Worm (Caenorhabditis elegans) whole organism, mixed stage, embryonic: Measurements from ENCODE around the gene pei-1.

ENCODE experiments used
- M03D4.4 ChIP-seq: sonication (generic microtip); optimal IDR thresholded peaks from 2 replicates; lab custom pipeline; 2017; ENCODE audit warnings: mild to moderate bottlenecking, missing genetic modification characterization, missing compliant biosample characterization
- bed-3 ChIP-seq: fragments of 200-800 bp; sonication (Bioruptor generic); optimal IDR thresholded peaks from 3 replicates; lab custom pipeline; 2018; ENCODE audit warnings: mild to moderate bottlenecking, missing genetic modification characterization, moderate library complexity, missing compliant biosample characterization
- ceh-39 ChIP-seq: fragments of 150-350 bp; optimal IDR thresholded peaks from 2 replicates; lab custom pipeline; 2014; ENCODE audit warnings: missing biosample characterization, missing genetic modification characterization
- ceh-43 ChIP-seq: fragments of 200-800 bp; sonication (Bioruptor generic); optimal IDR thresholded peaks from 2 replicates; lab custom pipeline; 2018; ENCODE audit warnings: mild to moderate bottlenecking, missing genetic modification characterization, moderate library complexity, missing compliant biosample characterization
- ceh-83 ChIP-seq: fragments of 200-800 bp; sonication (Bioruptor generic); optimal IDR thresholded peaks from 2 replicates; lab custom pipeline; 2018; ENCODE audit warnings: mild to moderate bottlenecking, missing genetic modification characterization, missing compliant biosample characterization
- ces-1 ChIP-seq: fragments of 150-350 bp; optimal IDR thresholded peaks from 2 replicates; lab custom pipeline; 2014; ENCODE audit warnings: missing biosample characterization, missing genetic modification reagents, missing genetic modification characterization
- drap-1 ChIP-seq: fragments of 200-800 bp; sonication (Bioruptor generic); optimal IDR thresholded peaks from 3 replicates; lab custom pipeline; 2018; ENCODE audit warnings: mild to moderate bottlenecking, missing genetic modification characterization, missing compliant biosample characterization
- elt-1 ChIP-seq: sonication (generic microtip); optimal IDR thresholded peaks from 2 replicates; lab custom pipeline; 2017; ENCODE audit warnings: missing genetic modification characterization, mild to moderate bottlenecking, missing compliant biosample characterization, antibody characterized with exemption, moderate library complexity, borderline replicate concordance; ENCODE audit not compliant: insufficient read depth
- elt-3 ChIP-seq: fragments of 150-350 bp; optimal IDR thresholded peaks from 2 replicates; lab custom pipeline; 2014; ENCODE audit warnings: missing biosample characterization, missing genetic modification characterization
- ham-2 ChIP-seq: fragments of 200-800 bp; sonication (Bioruptor generic); optimal IDR thresholded peaks from 2 replicates; lab custom pipeline; 2018; ENCODE audit warnings: mild to moderate bottlenecking, missing genetic modification characterization, missing compliant biosample characterization
- hlh-1 ChIP-seq: fragments of 150-350 bp; optimal IDR thresholded peaks from 2 replicates; lab custom pipeline; 2014; ENCODE audit warnings: missing biosample characterization, missing genetic modification reagents, missing genetic modification characterization
- lin-13 ChIP-seq: fragments of 150-350 bp; optimal IDR thresholded peaks from 2 replicates; lab custom pipeline; 2014; ENCODE audit warnings: missing biosample characterization, missing genetic modification characterization
- lin-32 ChIP-seq: fragments of 200-800 bp; sonication (Bioruptor generic); optimal IDR thresholded peaks from 2 replicates; lab custom pipeline; 2018; ENCODE audit warnings: mild to moderate bottlenecking, missing genetic modification characterization, missing compliant biosample characterization
- lsy-2 ChIP-seq: fragments of 150-350 bp; optimal IDR thresholded peaks from 2 replicates; lab custom pipeline; 2014; ENCODE audit warnings: missing biosample characterization, missing genetic modification characterization
- mep-1 ChIP-seq: fragments of 150-350 bp; optimal IDR thresholded peaks from 2 replicates; lab custom pipeline; 2017; ENCODE audit warnings: missing biosample characterization, missing genetic modification reagents, missing genetic modification characterization, inconsistent platforms
- nhr-2 ChIP-seq: fragments of 150-350 bp; optimal IDR thresholded peaks from 2 replicates; lab custom pipeline; 2014; ENCODE audit warnings: missing biosample characterization, missing genetic modification characterization
- nhr-237 ChIP-seq: fragments of 150-350 bp; optimal IDR thresholded peaks from 2 replicates; lab custom pipeline; 2014; ENCODE audit warnings: missing biosample characterization, missing genetic modification characterization
- nhr-28 ChIP-seq: fragments of 150-350 bp; optimal IDR thresholded peaks from 2 replicates; lab custom pipeline; 2014; ENCODE audit warnings: missing biosample characterization, missing genetic modification characterization
- sem-2 ChIP-seq: fragments of 200-800 bp; sonication (Bioruptor generic); optimal IDR thresholded peaks from 2 replicates; lab custom pipeline; 2018; ENCODE audit warnings: mild to moderate bottlenecking, missing genetic modification characterization, missing compliant biosample characterization
- sptf-1 ChIP-seq: sonication (generic microtip); optimal IDR thresholded peaks from 2 replicates; lab custom pipeline; 2017; ENCODE audit warnings: mild to moderate bottlenecking, missing genetic modification characterization, moderate library complexity, missing compliant biosample characterization
- unc-120 ChIP-seq: sonication (generic microtip); optimal IDR thresholded peaks from 2 replicates; lab custom pipeline; 2017; ENCODE audit warnings: missing genetic modification characterization, missing compliant biosample characterization; ENCODE audit not compliant: poor library complexity, severe bottlenecking
- unc-39 ChIP-seq: fragments of 150-350 bp; optimal IDR thresholded peaks from 2 replicates; lab custom pipeline; 2014; ENCODE audit warnings: missing biosample characterization, missing genetic modification characterization
- unc-62 ChIP-seq: fragments of 150-350 bp; optimal IDR thresholded peaks from 2 replicates; lab custom pipeline; 2014; ENCODE audit warnings: missing biosample characterization, missing genetic modification reagents, missing genetic modification characterization
- ztf-11 ChIP-seq: fragments of 150-350 bp; optimal IDR thresholded peaks from 2 replicates; lab custom pipeline; 2014; ENCODE audit warnings: missing biosample characterization, missing genetic modification characterization

The pei-1 gene

DNA sequence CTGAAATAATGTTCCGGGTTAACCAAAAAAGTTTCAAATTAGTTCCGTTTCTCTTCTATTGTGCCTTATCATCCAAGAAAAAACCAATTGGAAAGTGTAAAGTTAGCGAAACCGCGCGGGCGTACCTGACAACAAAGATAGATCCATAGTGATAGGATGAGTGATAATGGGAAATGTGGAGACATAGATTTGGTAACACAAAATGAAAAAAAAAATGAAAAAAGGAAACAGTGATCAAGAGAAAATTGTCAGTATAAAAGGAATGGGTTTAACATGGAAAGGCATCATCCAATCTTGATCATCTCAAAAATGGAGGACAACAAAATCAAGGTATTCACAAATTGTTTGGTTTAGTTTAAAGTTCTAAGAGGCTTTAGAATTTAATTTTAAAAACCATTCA is 29.2 kb downstream of the pei-1 start, which contains the start of gene col-122:
col-122 (plus strand) TSS at position 301 of the 400 bp plus-strand sequence.
- no peak for TF ChIP-seq hlh-1
- TF ChIP-seq ceh-43, result no peak
- TF ChIP-seq sptf-1 (tag; lab: Kevin White, UChicago), result no peak
- no peak for TF ChIP-seq lin-32 (GFP tag; lab: Kevin White, UChicago)
- no peak for TF ChIP-seq ceh-39 (tag; lab: Kevin White, UChicago)
- no peak for TF ChIP-seq lin-13
- no peak for TF ChIP-seq bed-3 (GFP tag; lab: Kevin White, UChicago)

DNA sequence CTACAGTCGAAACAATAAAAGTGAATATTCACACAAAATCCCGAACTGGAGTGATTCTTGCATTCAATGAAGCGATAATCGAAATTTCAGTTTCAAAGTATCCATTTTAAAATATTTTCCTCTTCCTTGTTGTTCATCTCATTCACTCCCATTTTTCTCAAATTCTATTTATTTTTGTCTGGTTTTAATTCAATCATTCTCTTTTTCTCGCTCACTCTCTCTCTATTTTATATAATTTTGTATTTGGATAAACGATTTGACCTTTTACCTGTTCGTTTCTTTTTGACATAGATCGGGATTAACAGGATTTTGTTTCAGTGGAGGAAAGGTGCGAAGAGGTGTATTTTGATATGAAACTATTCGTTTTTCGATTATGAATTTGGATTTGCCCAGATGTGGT is 46.3 kb downstream of the pei-1 start, which contains the start of gene T05A1.5:
T05A1.5 (plus strand) TSS at position 301 of the 400 bp plus-strand sequence.
- TF ChIP-seq mep-1 (tag; lab: Kevin White, UChicago) (no peak), ztf-11 (tag; lab: Kevin White, UChicago) (no peak), elt-3 (tag; lab: Kevin White, UChicago) (no peak), unc-62 (GFP tag; lab: Kevin White, UChicago) (no peak), ceh-39 (tag; lab: Kevin White, UChicago) (no peak), M03D4.4 (tag; lab: Kevin White, UChicago) (no peak), ceh-43 (no peak), nhr-28 (tag; lab: Kevin White, UChicago) (no peak)

DNA sequence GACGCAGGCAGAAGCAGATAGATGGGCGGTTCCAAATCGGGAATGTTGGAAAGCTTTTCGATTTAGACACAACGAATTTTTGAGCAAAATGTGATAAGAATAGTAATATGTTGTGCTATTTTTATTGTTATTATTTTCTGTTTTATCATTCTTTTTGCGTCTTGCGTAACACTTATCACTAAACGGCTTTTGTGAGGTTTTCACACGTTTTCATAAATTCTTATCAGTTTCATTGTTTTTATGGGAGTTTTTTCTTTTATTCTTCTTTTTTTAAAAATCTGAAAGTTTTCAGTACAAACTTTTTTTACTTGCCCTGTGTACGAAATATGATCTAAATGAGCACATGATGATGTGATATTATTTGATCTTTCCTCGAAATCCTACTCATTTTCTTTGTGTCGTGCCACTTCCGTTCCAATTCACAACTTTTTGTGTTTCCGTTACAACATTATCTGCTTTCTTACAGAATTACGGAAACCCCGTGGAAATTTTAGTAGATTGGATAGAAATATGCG is 51.9 kb downstream of the pei-1 start, which contains the start of gene fbl-1:
fbl-1 (plus strand) TSS at position 465 of the 515 bp plus-strand sequence.
- no peak for TF ChIP-seq ham-2 (GFP tag; lab: Kevin White, UChicago)
- no peak for TF ChIP-seq M03D4.4 (tag; lab: Kevin White, UChicago)
- no peak for TF ChIP-seq unc-120
- TF ChIP-seq ces-1, result no peak
- no peak for TF ChIP-seq nhr-2
- no peak for TF ChIP-seq unc-62 (GFP tag; lab: Kevin White, UChicago)
- no peak for TF ChIP-seq drap-1 (GFP tag; lab: Kevin White, UChicago)
- no peak for TF ChIP-seq lin-32 (GFP tag; lab: Kevin White, UChicago)
- no peak for TF ChIP-seq lsy-2 (tag; lab: Kevin White, UChicago)
- no peak for TF ChIP-seq ceh-83 (GFP tag; lab: Kevin White, UChicago)
- no peak for TF ChIP-seq bed-3 (GFP tag; lab: Kevin White, UChicago)
- no peak for TF ChIP-seq nhr-237 (tag; lab: Kevin White, UChicago)
- TF ChIP-seq unc-39, result no peak
- TF ChIP-seq nhr-28 (tag; lab: Kevin White, UChicago), result no peak
- no peak for TF ChIP-seq elt-1 (tag; lab: Kevin White, UChicago)
- TF ChIP-seq mep-1 (tag; lab: Kevin White, UChicago), result no peak
- TF ChIP-seq elt-3 (tag; lab: Kevin White, UChicago), result no peak
- TF ChIP-seq sem-2 (GFP tag; lab: Kevin White, UChicago), result no peak
